Worm (Caenorhabditis elegans): Measurements from ENCODE around the gene fbxa-77.

fbxa-77 gene

ce11 chrIII:1279197-1279596, 29.9 kb downstream of the fbxa-77 start (continued):
- no peak for TF ChIP-seq ceh-8 (GFP tag; optimal IDR thresholded peaks at IDR 0.05)
- TF ChIP-seq nhr-84 (tag; optimal IDR thresholded peaks at IDR 0.05) = no peak
- no peak for TF ChIP-seq aha-1 (tag; optimal IDR thresholded peaks at IDR 0.05)
- TF ChIP-seq ceh-90 (tag; optimal IDR thresholded peaks at IDR 0.05) = no peak
- no peak for TF ChIP-seq hlh-17 (GFP tag; optimal IDR thresholded peaks at IDR 0.05; ENCODE audit: borderline replicate concordance)
- no peak for TF ChIP-seq mef-2 (tag; optimal IDR thresholded peaks at IDR 0.05)
- no peak for TF ChIP-seq lin-39 (tag; optimal IDR thresholded peaks at IDR 0.05)
- TF ChIP-seq nhr-71 (tag; optimal IDR thresholded peaks at IDR 0.05) = peak; percentile 42
- TF ChIP-seq snpc-4 (tag; optimal IDR thresholded peaks at IDR 0.05) = no peak
- no peak for TF ChIP-seq aly-2 (tag; optimal IDR thresholded peaks at IDR 0.05)
- TF ChIP-seq alr-1 (tag; optimal IDR thresholded peaks at IDR 0.05; ENCODE audit: borderline replicate concordance) = no peak
- no peak for TF ChIP-seq lin-13 (GFP tag; optimal IDR thresholded peaks at IDR 0.05)
- no peak for TF ChIP-seq Y116A8C.19 (tag; optimal IDR thresholded peaks at IDR 0.05; ENCODE audit: borderline replicate concordance)
- no peak for TF ChIP-seq egl-13 (tag; optimal IDR thresholded peaks at IDR 0.05)
- no peak for TF ChIP-seq nhr-237 (tag; optimal IDR thresholded peaks at IDR 0.05)
- no peak for TF ChIP-seq sox-4 (tag; optimal IDR thresholded peaks at IDR 0.05)
- TF ChIP-seq mep-1 (tag; optimal IDR thresholded peaks at IDR 0.05) = no peak
- no peak for TF ChIP-seq ceh-82 (tag; optimal IDR thresholded peaks at IDR 0.05)
- TF ChIP-seq lin-15B (tag; optimal IDR thresholded peaks at IDR 0.05) = no peak
- TF ChIP-seq zag-1 (tag; optimal IDR thresholded peaks at IDR 0.05) = no peak
- TF ChIP-seq lin-35 (GFP tag; optimal IDR thresholded peaks at IDR 0.05) = peak in 1 of 2 experiments; percentile 38
- no peak for TF ChIP-seq ztf-11 (tag; optimal IDR thresholded peaks at IDR 0.05)
- TF ChIP-seq blmp-1 (tag; optimal IDR thresholded peaks at IDR 0.05) = no peak
- TF ChIP-seq vab-15 (tag; optimal IDR thresholded peaks at IDR 0.05) = no peak
- no peak for TF ChIP-seq ces-1 (GFP tag; optimal IDR thresholded peaks at IDR 0.05)
- TF ChIP-seq mab-9 (GFP tag; IDR thresholded peaks at IDR 0.05) = no peak
- peak; percentile 51 for TF ChIP-seq jun-1 (tag; optimal IDR thresholded peaks at IDR 0.05)
- no peak for TF ChIP-seq egl-27 (tag; optimal IDR thresholded peaks at IDR 0.05)
- no peak for TF ChIP-seq nhr-77 (tag; optimal IDR thresholded peaks at IDR 0.05)
- TF ChIP-seq sup-37 (GFP tag; optimal IDR thresholded peaks at IDR 0.05) = no peak
- no peak for TF ChIP-seq efl-3 (GFP tag; optimal IDR thresholded peaks at IDR 0.05)
- TF ChIP-seq dsc-1 (tag; optimal IDR thresholded peaks at IDR 0.05) = no peak
- peak; percentile 98 for TF ChIP-seq elt-2 (tag; optimal IDR thresholded peaks at IDR 0.05)

ce11 chrIII:1284584-1285046, 35.3 kb downstream of the fbxa-77 start, which contains the start of gene fbxa-37:
Gene fbxa-37, plus strand, starts transcription at chrIII:1284996.
- TF ChIP-seq nhr-85 (tag) (no peak), hlh-4 (tag; optimal IDR thresholded peaks at IDR 0.05) (no peak), efl-1 (optimal IDR thresholded peaks at IDR 0.05) (peak; percentile 22 to 36), efl-1 (GFP tag; optimal IDR thresholded peaks at IDR 0.05 in 1 of 2) (peak; percentile 18 to 80), lsy-2 (tag; optimal IDR thresholded peaks at IDR 0.05) (peak; percentile 37 to 59), dpl-1 (GFP tag; optimal IDR thresholded peaks at IDR 0.05) (no peak), hlh-17 (GFP tag; optimal IDR thresholded peaks at IDR 0.05; ENCODE audit: borderline replicate concordance) (no peak), unc-98 (GFP tag; IDR thresholded peaks at IDR 0.05) (no peak), C04F5.9 (tag; optimal IDR thresholded peaks at IDR 0.05) (no peak), nhr-11 (tag; optimal IDR thresholded peaks at IDR 0.05) (no peak), mef-2 (tag; optimal IDR thresholded peaks at IDR 0.05) (no peak), zip-4 (GFP tag; optimal IDR thresholded peaks at IDR 0.05) (peak; percentile 92), tbx-2 (tag; optimal IDR thresholded peaks at IDR 0.05) (no peak), alr-1 (tag; optimal IDR thresholded peaks at IDR 0.05; ENCODE audit: borderline replicate concordance) (no peak), nhr-47 (tag; optimal IDR thresholded peaks at IDR 0.05) (peak; percentile 18), lin-14 (GFP tag; optimal IDR thresholded peaks at IDR 0.05) (peak; percentile 61), ces-1 (GFP tag; optimal IDR thresholded peaks at IDR 0.05) (no peak), snu-23 (GFP tag; optimal IDR thresholded peaks at IDR 0.05) (no peak), ceh-82 (tag; optimal IDR thresholded peaks at IDR 0.05) (peak in 2 of 3 experiments; percentile 32 to 34), dsc-1 (tag; optimal IDR thresholded peaks at IDR 0.05) (no peak), sup-37 (GFP tag; optimal IDR thresholded peaks at IDR 0.05) (no peak), nhr-77 (tag; optimal IDR thresholded peaks at IDR 0.05) (no peak), elt-2 (tag; optimal IDR thresholded peaks at IDR 0.05) (peak; percentile 2), nhr-19 (GFP tag; conservative IDR thresholded peaks at IDR 0.05) (no peak), irx-1 (tag; optimal IDR thresholded peaks at IDR 0.05) (no peak), Y116A8C.19 (tag; optimal IDR thresholded peaks at IDR 0.05; ENCODE audit: borderline replicate concordance) (no peak), swsn-7 (tag; optimal IDR thresholded peaks at IDR 0.05) (peak; percentile 25), lin-15B (tag; optimal IDR thresholded peaks at IDR 0.05) (no peak), fkh-8 (tag; optimal IDR thresholded peaks at IDR 0.05) (no peak), nhr-237 (tag; optimal IDR thresholded peaks at IDR 0.05) (peak; percentile 67)

Measured in whole organism, L1 larva.